Worm (Caenorhabditis elegans): Measurements from ENCODE around the gene acs-19.

The acs-19 gene

ce11 chrIII:3862918-3863385 lies 1.3 kb upstream of the acs-19 start, which contains the start of gene brc-1 (continued):
- TF ChIP-seq ceh-31 (tag; optimal IDR thresholded peaks at IDR 0.05): peak; percentile 86
- TF ChIP-seq ceh-24 (tag; optimal IDR thresholded peaks at IDR 0.05): no peak
- TF ChIP-seq odd-2 (tag; optimal IDR thresholded peaks at IDR 0.05): no peak
- TF ChIP-seq unc-3 (GFP tag; conservative IDR thresholded peaks at IDR 0.05): peak; percentile 57; the same call in 1 of the 2 replicates
- peak; percentile 60 for TF ChIP-seq unc-3 (tag; optimal IDR thresholded peaks at IDR 0.05)
- no peak for TF ChIP-seq pqm-1 (tag; optimal IDR thresholded peaks at IDR 0.05)
- TF ChIP-seq madf-2 (tag; optimal IDR thresholded peaks at IDR 0.05): no peak
- no peak for TF ChIP-seq hlh-6 (tag; optimal IDR thresholded peaks at IDR 0.05)
- TF ChIP-seq fkh-10 (GFP tag; optimal IDR thresholded peaks at IDR 0.05): peak; percentile 13
- TF ChIP-seq syd-9 (tag; optimal IDR thresholded peaks at IDR 0.05): no peak
- peak; percentile 57 for TF ChIP-seq ztf-16 (tag; optimal IDR thresholded peaks at IDR 0.05)
- peak; percentile 31 for TF ChIP-seq sox-4 (tag; optimal IDR thresholded peaks at IDR 0.05)
- no peak for TF ChIP-seq zip-5 (tag; optimal IDR thresholded peaks at IDR 0.05)
- no peak for TF ChIP-seq ceh-22 (tag; optimal IDR thresholded peaks at IDR 0.05)
- peak; percentile 44 for TF ChIP-seq rnt-1 (tag; optimal IDR thresholded peaks at IDR 0.05)
- TF ChIP-seq unc-42 (tag; optimal IDR thresholded peaks at IDR 0.05): peak; percentile 82
- no peak for TF ChIP-seq pha-2 (tag; optimal IDR thresholded peaks at IDR 0.05)
- no peak for TF ChIP-seq K09A11.1 (tag; optimal IDR thresholded peaks at IDR 0.05; ENCODE audit: insufficient read depth)
- no peak for TF ChIP-seq nhr-11 (tag; optimal IDR thresholded peaks at IDR 0.05)
- peak; percentile 17 for TF ChIP-seq elt-2 (tag; optimal IDR thresholded peaks at IDR 0.05)
- no peak for TF ChIP-seq C08G9.2 (tag; optimal IDR thresholded peaks at IDR 0.05)
- TF ChIP-seq sdc-2 (tag; optimal IDR thresholded peaks at IDR 0.05): peak; percentile 10
- TF ChIP-seq nfya-1 (tag; optimal IDR thresholded peaks at IDR 0.05): peak; percentile 91
- no peak for TF ChIP-seq K02D7.2 (tag; optimal IDR thresholded peaks at IDR 0.05)
- TF ChIP-seq tbx-7 (tag; optimal IDR thresholded peaks at IDR 0.05): no peak
- TF ChIP-seq ref-2 (tag; optimal IDR thresholded peaks at IDR 0.05): peak; percentile 54
- TF ChIP-seq ceh-9 (tag; optimal IDR thresholded peaks at IDR 0.05): no peak
- no peak for TF ChIP-seq fkh-6 (tag; optimal IDR thresholded peaks at IDR 0.05)
- no peak for TF ChIP-seq F13H6.1 (tag; optimal IDR thresholded peaks at IDR 0.05)

- TF ChIP-seq ttx-3 (tag; optimal IDR thresholded peaks at IDR 0.05) (peak; percentile 94), ama-1 (optimal IDR thresholded peaks at IDR 0.05) (no peak), sdc-2 (tag; optimal IDR thresholded peaks at IDR 0.05) (peak; percentile 88), unc-55 (GFP tag; optimal IDR thresholded peaks at IDR 0.05) (peak; percentile 89), hlh-15 (tag; optimal IDR thresholded peaks at IDR 0.05) (peak; percentile 81), unc-86 (tag; optimal IDR thresholded peaks at IDR 0.05) (peak; percentile 99), nhr-232 (tag; optimal IDR thresholded peaks at IDR 0.05) (peak; percentile 38), lin-11 (tag; optimal IDR thresholded peaks at IDR 0.05) (peak; percentile 74), ahr-1 (tag; optimal IDR thresholded peaks at IDR 0.05) (peak; percentile 94), sox-2 (GFP tag; IDR thresholded peaks at IDR 0.05) (peak; percentile 96), ceh-31 (tag; optimal IDR thresholded peaks at IDR 0.05) (peak; percentile 99), K09A11.1 (tag; optimal IDR thresholded peaks at IDR 0.05; ENCODE audit: insufficient read depth) (peak; percentile 96), npax-4 (tag; optimal IDR thresholded peaks at IDR 0.05) (peak; percentile 63), ceh-34 (tag; optimal IDR thresholded peaks at IDR 0.05) (peak; percentile 100), dve-1 (tag; optimal IDR thresholded peaks at IDR 0.05) (peak; percentile 99), ref-2 (tag; optimal IDR thresholded peaks at IDR 0.05) (peak; percentile 100), ceh-19 (GFP tag; optimal IDR thresholded peaks at IDR 0.05) (peak; percentile 96), rnt-1 (tag; optimal IDR thresholded peaks at IDR 0.05) (peak; percentile 100), madf-2 (tag; optimal IDR thresholded peaks at IDR 0.05) (peak; percentile 97), fkh-6 (tag; optimal IDR thresholded peaks at IDR 0.05) (peak; percentile 81), gmeb-2 (tag; optimal IDR thresholded peaks at IDR 0.05) (peak; percentile 96), Y22D7AL.16 (tag; optimal IDR thresholded peaks at IDR 0.05) (peak; percentile 97), odd-2 (tag; optimal IDR thresholded peaks at IDR 0.05) (peak; percentile 52), nhr-11 (tag; optimal IDR thresholded peaks at IDR 0.05) (peak; percentile 96), ceh-18 (tag; optimal IDR thresholded peaks at IDR 0.05) (peak; percentile 100), K02D7.2 (tag; optimal IDR thresholded peaks at IDR 0.05) (peak; percentile 96), pqm-1 (tag; optimal IDR thresholded peaks at IDR 0.05) (peak; percentile 97), C08G9.2 (tag; optimal IDR thresholded peaks at IDR 0.05) (peak; percentile 86), ceh-2 (tag; optimal IDR thresholded peaks at IDR 0.05) (peak; percentile 94), unc-3 (GFP tag; conservative IDR thresholded peaks at IDR 0.05) (peak; percentile 95), unc-3 (tag; optimal IDR thresholded peaks at IDR 0.05) (peak; percentile 98), elt-2 (tag; optimal IDR thresholded peaks at IDR 0.05) (peak; percentile 99), hlh-13 (GFP tag; optimal IDR thresholded peaks at IDR 0.05) (peak; percentile 81), che-1 (tag; optimal IDR thresholded peaks at IDR 0.05) (peak; percentile 81), mec-3 (tag; optimal IDR thresholded peaks at IDR 0.05; ENCODE audit: borderline replicate concordance) (no peak), F13H6.1 (tag; optimal IDR thresholded peaks at IDR 0.05) (peak; percentile 97)
These were observed 3.2 kb downstream of the acs-19 start, which contains the start of gene rpl-3 for ce11 chrIII:3867378-3867904. rpl-3 (plus strand) TSS chrIII:3867854.
